Fruit fly (Drosophila melanogaster): ENCODE results near the gene endos.
A peak's percentile ranks its signal among the peaks of the same experiment; 100 is the strongest.

endos gene

dm6 chr3L:14031171-14032126 is at the start of gene endos, which contains the start of gene CG6650:
TSS of gene endos (minus strand) at chr3L:14031706.
TSS of gene CG6650 (plus strand) at chr3L:14031450.
- TF ChIP-seq CG7368 (GFP tag; optimal IDR thresholded peaks at IDR 0.05), result no peak
- peak; percentile 3 for TF ChIP-seq net (GFP tag; optimal IDR thresholded peaks at IDR 0.05)
- no peak for TF ChIP-seq fd59A (GFP tag; optimal IDR thresholded peaks at IDR 0.05)
- TF ChIP-seq Eip75B (GFP tag; optimal IDR thresholded peaks at IDR 0.05), result no peak
- peak; percentile 48 for TF ChIP-seq CG32006 (GFP tag; optimal IDR thresholded peaks at IDR 0.05)
- TF ChIP-seq Smox (GFP tag; optimal IDR thresholded peaks at IDR 0.05), result no peak
- TF ChIP-seq Met (GFP tag; optimal IDR thresholded peaks at IDR 0.05), result peak; percentile 11
- peak; percentile 8 for TF ChIP-seq cyc (GFP tag; optimal IDR thresholded peaks at IDR 0.05)
- peak; percentile 39 for TF ChIP-seq OdsH (GFP tag; optimal IDR thresholded peaks at IDR 0.05)
- TF ChIP-seq dsx (GFP tag; optimal IDR thresholded peaks at IDR 0.05; ENCODE audit: poor library complexity, severe bottlenecking), result peak; percentile 25
- peak; percentile 18 for TF ChIP-seq Hr39 (GFP tag; optimal IDR thresholded peaks at IDR 0.05)
- no peak for TF ChIP-seq topi (GFP tag; optimal IDR thresholded peaks at IDR 0.05)
- peak; percentile 4 for TF ChIP-seq dac (GFP tag; optimal IDR thresholded peaks at IDR 0.05)
- TF ChIP-seq esn (GFP tag; optimal IDR thresholded peaks at IDR 0.05), result peak; percentile 20
- peak; percentile 8 for TF ChIP-seq Sox102F (GFP tag; optimal IDR thresholded peaks at IDR 0.05)
- peak; percentile 24 for TF ChIP-seq CG1621 (tag; optimal IDR thresholded peaks at IDR 0.05)
- peak; percentile 35 for TF ChIP-seq CG3032 (tag; optimal IDR thresholded peaks at IDR 0.05)
- TF ChIP-seq CG8319 (GFP tag; optimal IDR thresholded peaks at IDR 0.05), result no peak
- no peak for TF ChIP-seq CG6276 (GFP tag; optimal IDR thresholded peaks at IDR 0.05)
- TF ChIP-seq CG11902 (GFP tag; optimal IDR thresholded peaks at IDR 0.05), result no peak
- TF ChIP-seq CG11294 (GFP tag; IDR thresholded peaks at IDR 0.05), result no peak; the same call in 1 of the 2 replicates
- no peak; the same call in 2 of the 3 replicates for TF ChIP-seq CG8119 (GFP tag; IDR thresholded peaks at IDR 0.05)
- TF ChIP-seq eg (GFP tag; IDR thresholded peaks at IDR 0.05), result no peak
- peak; percentile 5 for TF ChIP-seq CG3919 (GFP tag; optimal IDR thresholded peaks at IDR 0.05)
- no peak for TF ChIP-seq CG8632 (GFP tag; optimal IDR thresholded peaks at IDR 0.05)
- peak; percentile 17 for TF ChIP-seq CG11762 (GFP tag; optimal IDR thresholded peaks at IDR 0.05; ENCODE audit: insufficient read depth)
- peak; percentile 52 for TF ChIP-seq Sox14 (GFP tag; optimal IDR thresholded peaks at IDR 0.05)
- TF ChIP-seq CG10631 (GFP tag; optimal IDR thresholded peaks at IDR 0.05), result peak; percentile 46
- no peak for TF ChIP-seq Sox15 (GFP tag; optimal IDR thresholded peaks at IDR 0.05)
- peak; percentile 14 for TF ChIP-seq CG34406 (GFP tag; optimal IDR thresholded peaks at IDR 0.05)
- no peak for TF ChIP-seq CG4318 (GFP tag; optimal IDR thresholded peaks at IDR 0.05)
- no peak for TF ChIP-seq Ets96B (tag; optimal IDR thresholded peaks at IDR 0.05)
- peak; percentile 64 for TF ChIP-seq ss (GFP tag; optimal IDR thresholded peaks at IDR 0.05)
- no peak for TF ChIP-seq Lpt (GFP tag; optimal IDR thresholded peaks at IDR 0.05)
- peak; percentile 54 for TF ChIP-seq vri (GFP tag; optimal IDR thresholded peaks at IDR 0.05)
- TF ChIP-seq fd85E (GFP tag; optimal IDR thresholded peaks at IDR 0.05), result no peak
- no peak for TF ChIP-seq Blimp-1 (GFP tag; optimal IDR thresholded peaks at IDR 0.05)
- TF ChIP-seq Hr38 (GFP tag; optimal IDR thresholded peaks at IDR 0.05), result no peak
- peak; percentile 25 for TF ChIP-seq acj6 (GFP tag; optimal IDR thresholded peaks at IDR 0.05)
- TF ChIP-seq spab (GFP tag; optimal IDR thresholded peaks at IDR 0.05), result no peak
- peak; percentile 35 for TF ChIP-seq CG9139 (GFP tag; optimal IDR thresholded peaks at IDR 0.05)
- peak; percentile 81 for TF ChIP-seq fkh (GFP tag; optimal IDR thresholded peaks at IDR 0.05)
- TF ChIP-seq CG16779 (tag; optimal IDR thresholded peaks at IDR 0.05), result peak; percentile 65
- no peak; the same call in 1 of the 2 replicates for TF ChIP-seq CG15336 (GFP tag; IDR thresholded peaks at IDR 0.05)
- peak; percentile 11 for TF ChIP-seq CG6854 (GFP tag; optimal IDR thresholded peaks at IDR 0.05)
- TF ChIP-seq achi (GFP tag; optimal IDR thresholded peaks at IDR 0.05), result peak; percentile 22
- TF ChIP-seq CG6792 (GFP tag; optimal IDR thresholded peaks at IDR 0.05), result no peak
- TF ChIP-seq CG6808 (GFP tag; optimal IDR thresholded peaks at IDR 0.05), result peak; percentile 63
- TF ChIP-seq CG10669 (GFP tag; optimal IDR thresholded peaks at IDR 0.05), result peak; percentile 19

Measured in whole organism, prepupa.